Worm (Caenorhabditis elegans) whole organism, L1 larva: Measurements from ENCODE around the gene Y41D4A.6.

Experiments used
- Y116A8C.19 ChIP-seq: sonication (generic microtip); optimal IDR thresholded peaks from 2 replicates; lab custom pipeline; 2016; ENCODE audit warnings: missing compliant biosample characterization, missing genetic modification characterization, borderline replicate concordance
- aly-2 ChIP-seq: fragments of 150-350 bp; optimal IDR thresholded peaks from 2 replicates; lab custom pipeline; 2014; ENCODE audit warnings: missing biosample characterization, missing genetic modification characterization
- blmp-1 ChIP-seq: fragments of 150-350 bp; optimal IDR thresholded peaks from 2 replicates; lab custom pipeline; 2014; ENCODE audit warnings: missing biosample characterization, missing genetic modification characterization
- ceh-8 ChIP-seq: fragments of 200-800 bp; sonication (Bioruptor generic); optimal IDR thresholded peaks from 2 replicates; lab custom pipeline; 2018; ENCODE audit warnings: mild to moderate bottlenecking, missing genetic modification characterization, moderate library complexity, missing compliant biosample characterization
- efl-1 ChIP-seq, 4 experiments: fragments of 150-350 bp; optimal IDR thresholded peaks in 3 of 4; peaks in 1 of 4; 1 replicate in 1 of 4; 2 replicates in 3 of 4; lab custom pipeline; 2014; ENCODE audit warnings: missing biosample characterization in 2 of 4, missing genetic modification characterization in 2 of 4, missing genetic modification reagents in 2 of 4
- elt-3 ChIP-seq, 6 experiments: fragments of 150-350 bp in 1 of 6; sonication (generic microtip); optimal IDR thresholded peaks; 2 replicates each; lab custom pipeline; 2017 to 2018; ENCODE audit warnings: missing biosample characterization in 6 of 6, missing genetic modification characterization in 6 of 6, inconsistent platforms in 1 of 6
- ets-5 ChIP-seq: fragments of 200-800 bp; sonication (Bioruptor generic); IDR thresholded peaks from 2 replicates; pipeline ENCODE4 v1.3.6; 2022; ENCODE audit warnings: missing genetic modification characterization, missing compliant biosample characterization
- fkh-4 ChIP-seq: sonication (generic microtip); optimal IDR thresholded peaks from 2 replicates; lab custom pipeline; 2016; ENCODE audit warnings: missing compliant biosample characterization, missing genetic modification characterization, borderline replicate concordance
- grh-1 ChIP-seq: fragments of 200-800 bp; sonication (Bioruptor generic); IDR thresholded peaks from 2 replicates; pipeline ENCODE4 v1.3.6; 2022; ENCODE audit warnings: missing genetic modification reagents, missing genetic modification characterization, missing compliant biosample characterization
- lin-14 ChIP-seq: fragments of 200-800 bp; sonication (Bioruptor generic); optimal IDR thresholded peaks from 2 replicates; lab custom pipeline; 2018; ENCODE audit warnings: mild to moderate bottlenecking, missing genetic modification characterization, moderate library complexity, missing compliant biosample characterization
- lin-15B ChIP-seq: fragments of 150-350 bp; sonication (generic microtip); optimal IDR thresholded peaks from 3 replicates; lab custom pipeline; 2014; ENCODE audit warnings: missing biosample characterization, missing genetic modification characterization
- mab-9 ChIP-seq: fragments of 200-800 bp; sonication (Bioruptor generic); IDR thresholded peaks from 2 replicates; pipeline ENCODE4 v1.3.6; 2022; ENCODE audit warnings: missing genetic modification reagents, missing genetic modification characterization, missing compliant biosample characterization
- nhr-19 ChIP-seq: fragments of 200-800 bp; sonication (Bioruptor generic); conservative IDR thresholded peaks from 2 replicates; pipeline ENCODE4 v1.3.6; 2022; ENCODE audit warnings: missing genetic modification characterization, missing compliant biosample characterization
- nhr-20 ChIP-seq: sonication (generic microtip); optimal IDR thresholded peaks from 2 replicates; lab custom pipeline; 2016; ENCODE audit warnings: mild to moderate bottlenecking, missing genetic modification characterization, missing compliant biosample characterization
- nhr-47 ChIP-seq: sonication (generic microtip); optimal IDR thresholded peaks from 2 replicates; lab custom pipeline; 2016; ENCODE audit warnings: mild to moderate bottlenecking, missing genetic modification characterization, moderate library complexity, missing compliant biosample characterization
- nhr-71 ChIP-seq: sonication (generic microtip); optimal IDR thresholded peaks from 2 replicates; lab custom pipeline; 2016; ENCODE audit warnings: mild to moderate bottlenecking, missing genetic modification characterization, moderate library complexity, missing compliant biosample characterization
- nhr-85 ChIP-seq: sonication (generic microtip); peaks from one replicate; lab custom pipeline; 2016; ENCODE audit warnings: missing genetic modification characterization, inconsistent platforms, missing compliant biosample characterization
- snu-23 ChIP-seq: sonication (generic microtip); optimal IDR thresholded peaks from 2 replicates; lab custom pipeline; 2016; ENCODE audit warnings: missing genetic modification characterization, missing compliant biosample characterization
- sptf-1 ChIP-seq: fragments of 150-350 bp; optimal IDR thresholded peaks from 2 replicates; lab custom pipeline; 2014; ENCODE audit warnings: missing biosample characterization, missing genetic modification characterization
- sup-37 ChIP-seq: fragments of 200-800 bp; sonication (Bioruptor generic); optimal IDR thresholded peaks from 2 replicates; lab custom pipeline; 2018; ENCODE audit warnings: mild to moderate bottlenecking, missing genetic modification characterization, missing compliant biosample characterization
- tbx-2 ChIP-seq: sonication (generic microtip); optimal IDR thresholded peaks from 2 replicates; lab custom pipeline; 2016; ENCODE audit warnings: missing genetic modification characterization, missing compliant biosample characterization
- unc-62 ChIP-seq: fragments of 150-350 bp; optimal IDR thresholded peaks from 2 replicates; lab custom pipeline; 2014; ENCODE audit warnings: missing biosample characterization, missing genetic modification reagents, missing genetic modification characterization
- xbp-1 ChIP-seq: sonication (generic microtip); optimal IDR thresholded peaks from 2 replicates; lab custom pipeline; 2016; ENCODE audit warnings: missing genetic modification characterization, missing compliant biosample characterization
- ztf-11 ChIP-seq, 2 experiments: sonication (generic microtip); optimal IDR thresholded peaks; 2 replicates each; lab custom pipeline; 2016 to 2017; ENCODE audit warnings: missing genetic modification characterization in 2 of 2, missing biosample characterization in 1 of 2, missing compliant biosample characterization in 1 of 2

Gene Y41D4A.6

ce11 chrIV:1738324-1738730, 7.0 kb downstream of the Y41D4A.6 start (continued):
- TF ChIP-seq ztf-11 (tag; optimal IDR thresholded peaks at IDR 0.05; lab: Kevin White, UChicago), result peak in 1 of 2 experiments; percentile 32

ce11 chrIV:1727538-1728072, 17.7 kb downstream of the Y41D4A.6 start:
- TF ChIP-seq nhr-85 (tag; lab: Kevin White, UChicago) (peak; percentile 47), nhr-19 (GFP tag; lab: Robert Waterston, UW) (no peak)

- no peak for TF ChIP-seq unc-62 (GFP tag; lab: Kevin White, UChicago)
- TF ChIP-seq sup-37 (GFP tag; lab: Kevin White, UChicago), result no peak
These were observed 19.4 kb downstream of the Y41D4A.6 start, which contains the start of gene K08D12.8 for ce11 chrIV:1725888-1726287. Gene K08D12.8, plus strand, starts transcription at chrIV:1726188.

ce11 chrIV:1724283-1724682, 21.0 kb downstream of the Y41D4A.6 start, which contains the start of gene epic-3:
Gene epic-3, minus strand, starts transcription at chrIV:1724383.
- no peak for TF ChIP-seq ets-5
- no peak for TF ChIP-seq efl-1 (optimal IDR thresholded peaks at IDR 0.05; lab: Kevin White, UChicago)
- peak in 1 of 2 experiments; percentile 85 for TF ChIP-seq efl-1 (GFP tag; optimal IDR thresholded peaks at IDR 0.05 in 1 of 2; lab: Kevin White, UChicago)

- TF ChIP-seq xbp-1 (tag; lab: Kevin White, UChicago) (no peak), aly-2 (peak; percentile 95), Y116A8C.19 (tag; lab: Kevin White, UChicago) (no peak), efl-1 (optimal IDR thresholded peaks at IDR 0.05; lab: Kevin White, UChicago) (no peak), efl-1 (GFP tag; optimal IDR thresholded peaks at IDR 0.05 in 1 of 2; lab: Kevin White, UChicago) (peak in 1 of 2 experiments; percentile 72), elt-3 (tag; optimal IDR thresholded peaks at IDR 0.05; lab: Kevin White, UChicago) (peak in 1 of 6 experiments; percentile 18), nhr-20 (tag; lab: Kevin White, UChicago) (peak; percentile 12), nhr-47 (tag; lab: Kevin White, UChicago) (peak; percentile 11), nhr-71 (tag; lab: Kevin White, UChicago) (peak; percentile 25), grh-1 (GFP tag; lab: Robert Waterston, UW) (0 out of 2 replicates have a peak, but pooled peaks have one; percentile 31), tbx-2 (tag; lab: Kevin White, UChicago) (no peak)
These were observed 22.4 kb downstream of the Y41D4A.6 start for ce11 chrIV:1722953-1723352.

- TF ChIP-seq ceh-8, result peak; percentile 49
These were observed 22.8 kb downstream of the Y41D4A.6 start for ce11 chrIV:1722463-1722862.

- no peak for TF ChIP-seq sup-37 (GFP tag; lab: Kevin White, UChicago)
- TF ChIP-seq efl-1 (optimal IDR thresholded peaks at IDR 0.05; lab: Kevin White, UChicago), result no peak
- TF ChIP-seq efl-1 (GFP tag; optimal IDR thresholded peaks at IDR 0.05 in 1 of 2; lab: Kevin White, UChicago), result peak in 1 of 2 experiments; percentile 15
- TF ChIP-seq fkh-4 (tag; lab: Kevin White, UChicago), result no peak
- TF ChIP-seq lin-15B (tag; lab: Kevin White, UChicago), result no peak
These were observed 23.7 kb downstream of the Y41D4A.6 start for ce11 chrIV:1721610-1722009.

- TF ChIP-seq mab-9 (GFP tag; lab: Robert Waterston, UW), result 0 out of 2 replicates have a peak, but pooled peaks have one; percentile 19
These were observed 24.4 kb downstream of the Y41D4A.6 start for ce11 chrIV:1720902-1721301.

- TF ChIP-seq sptf-1 (tag; lab: Kevin White, UChicago) (no peak), lin-14 (peak; percentile 31), blmp-1 (tag; lab: Kevin White, UChicago) (peak; percentile 17), snu-23 (GFP tag; lab: Kevin White, UChicago) (no peak), nhr-85 (tag; lab: Kevin White, UChicago) (peak; percentile 65), xbp-1 (tag; lab: Kevin White, UChicago) (peak; percentile 5), grh-1 (GFP tag; lab: Robert Waterston, UW) (peak; percentile 6; the same call in 1 of the 2 replicates), elt-3 (tag; optimal IDR thresholded peaks at IDR 0.05; lab: Kevin White, UChicago) (peak in 3 of 6 experiments; percentile 3 to 68 (median 23)), ztf-11 (tag; optimal IDR thresholded peaks at IDR 0.05; lab: Kevin White, UChicago) (no peak)
- TF ChIP-seq, all 84 proteins: peak for 6
These were observed 24.8 kb downstream of the Y41D4A.6 start, which contains the start of gene epic-2 for ce11 chrIV:1720474-1720873. Gene epic-2, plus strand, starts transcription at chrIV:1720790.
